Worm (Caenorhabditis elegans): ENCODE data around the gene golg-2.

- TF ChIP-seq him-1 (tag; optimal IDR thresholded peaks at IDR 0.05) (no peak), dao-5 (tag; optimal IDR thresholded peaks at IDR 0.05) (no peak)
Observed at ce11 chrII:4993530-4994192, 46.2 kb downstream of the golg-2 start, which contains the start of the genes eif-1 and vps-24.
